Worm (Caenorhabditis elegans) whole organism, L4/young adult: ENCODE data around the gene Y55B1BL.1.

Experiments
- W03F9.2 ChIP-seq: fragments of 150-350 bp; optimal IDR thresholded peaks from 2 replicates; lab custom pipeline; 2014; ENCODE audit warnings: missing biosample characterization, missing genetic modification characterization
- dao-5 ChIP-seq: sonication (generic microtip); optimal IDR thresholded peaks from 2 replicates; lab custom pipeline; 2016; ENCODE audit warnings: missing genotype, missing genetic modification characterization, moderate library complexity, missing compliant biosample characterization
- him-1 ChIP-seq: sonication (generic microtip); optimal IDR thresholded peaks from 2 replicates; lab custom pipeline; 2016; ENCODE audit warnings: missing genotype, missing genetic modification reagents, missing genetic modification characterization, missing compliant biosample characterization

DNA sequence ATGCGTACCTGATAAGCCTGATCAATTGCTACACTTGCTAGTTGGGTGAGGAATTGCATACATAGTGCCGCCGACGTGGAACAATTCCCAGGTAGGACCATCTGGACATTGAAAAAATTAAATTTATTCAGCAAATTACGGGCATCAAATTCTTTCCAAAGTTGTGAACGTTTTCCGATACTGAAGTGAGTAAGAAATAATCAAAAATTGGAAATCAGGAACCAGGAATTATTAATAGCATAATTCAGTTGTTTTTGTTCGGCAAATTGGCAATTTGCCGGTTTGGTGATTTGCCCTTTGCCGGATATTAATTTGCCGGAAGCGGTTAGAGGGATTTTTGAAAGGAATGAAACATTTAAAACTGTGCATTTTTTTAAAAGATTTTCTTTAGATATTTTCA is 21.0 kb upstream of the Y55B1BL.1 start, which contains the start of gene gsto-3:
- TF ChIP-seq him-1 (tag; lab: Kevin White, UChicago) (no peak), W03F9.2 (tag; lab: Kevin White, UChicago) (no peak), dao-5 (tag; lab: Kevin White, UChicago) (no peak)
